Worm (Caenorhabditis elegans) whole organism, L1 larva: ENCODE results near the gene fzr-1.

ENCODE experiments used
- C16A3.4 ChIP-seq: fragments of 150-350 bp; optimal IDR thresholded peaks from 2 replicates; lab custom pipeline; 2014; ENCODE audit warnings: missing biosample characterization, missing genetic modification characterization
- Y116A8C.19 ChIP-seq: sonication (generic microtip); optimal IDR thresholded peaks from 2 replicates; lab custom pipeline; 2016; ENCODE audit warnings: missing compliant biosample characterization, missing genetic modification characterization, borderline replicate concordance
- blmp-1 ChIP-seq: fragments of 150-350 bp; optimal IDR thresholded peaks from 2 replicates; lab custom pipeline; 2014; ENCODE audit warnings: missing biosample characterization, missing genetic modification characterization
- ceh-88 ChIP-seq: fragments of 200-800 bp; sonication (Bioruptor generic); IDR thresholded peaks from 2 replicates; pipeline ENCODE4 v1.3.6; 2022; ENCODE audit warnings: missing genetic modification characterization, missing compliant biosample characterization
- efl-1 ChIP-seq, 4 experiments: fragments of 150-350 bp; optimal IDR thresholded peaks in 3 of 4; peaks in 1 of 4; 1 replicate in 1 of 4; 2 replicates in 3 of 4; lab custom pipeline; 2014; ENCODE audit warnings: missing biosample characterization in 2 of 4, missing genetic modification characterization in 2 of 4, missing genetic modification reagents in 2 of 4
- egl-13 ChIP-seq: sonication (generic microtip); optimal IDR thresholded peaks from 2 replicates; lab custom pipeline; 2016; ENCODE audit warnings: missing genotype, missing genetic modification reagents, missing genetic modification characterization, missing compliant biosample characterization
- egl-27 ChIP-seq, 2 experiments: fragments of 150-350 bp in 1 of 2; sonication (generic microtip); optimal IDR thresholded peaks; 3 replicates each; lab custom pipeline; 2017 to 2018; ENCODE audit warnings: missing biosample characterization in 2 of 2, missing genetic modification characterization in 2 of 2, missing genetic modification reagents in 2 of 2
- elt-2 ChIP-seq: sonication (generic microtip); optimal IDR thresholded peaks from 2 replicates; lab custom pipeline; 2016; ENCODE audit warnings: missing genetic modification characterization, mild to moderate bottlenecking, inconsistent platforms, missing compliant biosample characterization, missing genetic modification reagents
- elt-3 ChIP-seq, 6 experiments: fragments of 150-350 bp in 1 of 6; sonication (generic microtip); optimal IDR thresholded peaks; 2 replicates each; lab custom pipeline; 2017 to 2018; ENCODE audit warnings: missing biosample characterization in 6 of 6, missing genetic modification characterization in 6 of 6, inconsistent platforms in 1 of 6
- fkh-4 ChIP-seq: sonication (generic microtip); optimal IDR thresholded peaks from 2 replicates; lab custom pipeline; 2016; ENCODE audit warnings: missing compliant biosample characterization, missing genetic modification characterization, borderline replicate concordance
- grh-1 ChIP-seq: fragments of 200-800 bp; sonication (Bioruptor generic); IDR thresholded peaks from 2 replicates; pipeline ENCODE4 v1.3.6; 2022; ENCODE audit warnings: missing genetic modification reagents, missing genetic modification characterization, missing compliant biosample characterization
- hlh-17 ChIP-seq: fragments of 200-800 bp; sonication (Bioruptor generic); optimal IDR thresholded peaks from 2 replicates; lab custom pipeline; 2018; ENCODE audit warnings: missing genetic modification characterization, mild to moderate bottlenecking, missing compliant biosample characterization, moderate library complexity, borderline replicate concordance
- lin-13 ChIP-seq: fragments of 150-350 bp; optimal IDR thresholded peaks from 2 replicates; lab custom pipeline; 2014; ENCODE audit warnings: missing biosample characterization, missing genetic modification reagents, missing genetic modification characterization
- lin-14 ChIP-seq: fragments of 200-800 bp; sonication (Bioruptor generic); optimal IDR thresholded peaks from 2 replicates; lab custom pipeline; 2018; ENCODE audit warnings: mild to moderate bottlenecking, missing genetic modification characterization, moderate library complexity, missing compliant biosample characterization
- lin-35 ChIP-seq, 2 experiments: fragments of 150-350 bp; optimal IDR thresholded peaks; 2 replicates each; lab custom pipeline; 2014; ENCODE audit warnings: missing biosample characterization in 2 of 2, missing genetic modification characterization in 2 of 2, missing genetic modification reagents in 2 of 2
- lsy-2 ChIP-seq, 2 experiments: fragments of 150-350 bp; optimal IDR thresholded peaks; 2 replicates each; lab custom pipeline; 2014; ENCODE audit warnings: missing biosample characterization in 2 of 2, missing genetic modification characterization in 2 of 2
- mdl-1 ChIP-seq, 2 experiments: fragments of 150-350 bp; optimal IDR thresholded peaks; 2 replicates each; lab custom pipeline; 2014 to 2017; ENCODE audit warnings: missing biosample characterization in 2 of 2, missing genetic modification characterization in 2 of 2, inconsistent platforms in 1 of 2
- nhr-11 ChIP-seq: fragments of 150-350 bp; optimal IDR thresholded peaks from 2 replicates; lab custom pipeline; 2014; ENCODE audit warnings: missing biosample characterization, missing genetic modification characterization
- nhr-12 ChIP-seq: sonication (generic microtip); optimal IDR thresholded peaks from 2 replicates; lab custom pipeline; 2017; ENCODE audit warnings: missing biosample characterization, missing genetic modification characterization
- nhr-19 ChIP-seq: fragments of 200-800 bp; sonication (Bioruptor generic); conservative IDR thresholded peaks from 2 replicates; pipeline ENCODE4 v1.3.6; 2022; ENCODE audit warnings: missing genetic modification characterization, missing compliant biosample characterization
- nhr-20 ChIP-seq: sonication (generic microtip); optimal IDR thresholded peaks from 2 replicates; lab custom pipeline; 2016; ENCODE audit warnings: mild to moderate bottlenecking, missing genetic modification characterization, missing compliant biosample characterization
- nhr-47 ChIP-seq: sonication (generic microtip); optimal IDR thresholded peaks from 2 replicates; lab custom pipeline; 2016; ENCODE audit warnings: mild to moderate bottlenecking, missing genetic modification characterization, moderate library complexity, missing compliant biosample characterization
- nhr-71 ChIP-seq: sonication (generic microtip); optimal IDR thresholded peaks from 2 replicates; lab custom pipeline; 2016; ENCODE audit warnings: mild to moderate bottlenecking, missing genetic modification characterization, moderate library complexity, missing compliant biosample characterization
- nhr-77 ChIP-seq: fragments of 150-350 bp; optimal IDR thresholded peaks from 2 replicates; lab custom pipeline; 2014; ENCODE audit warnings: missing biosample characterization, missing genetic modification characterization
- nhr-85 ChIP-seq: sonication (generic microtip); peaks from one replicate; lab custom pipeline; 2016; ENCODE audit warnings: missing genetic modification characterization, inconsistent platforms, missing compliant biosample characterization
- nhr-90 ChIP-seq: sonication (generic microtip); optimal IDR thresholded peaks from 2 replicates; lab custom pipeline; 2016; ENCODE audit warnings: mild to moderate bottlenecking, missing genetic modification characterization, missing compliant biosample characterization; ENCODE audit not compliant: poor library complexity
- rnt-1 ChIP-seq: sonication (generic microtip); optimal IDR thresholded peaks from 2 replicates; lab custom pipeline; 2016; ENCODE audit warnings: mild to moderate bottlenecking, missing genetic modification characterization, moderate library complexity, missing compliant biosample characterization
- snu-23 ChIP-seq: sonication (generic microtip); optimal IDR thresholded peaks from 2 replicates; lab custom pipeline; 2016; ENCODE audit warnings: missing genetic modification characterization, missing compliant biosample characterization
- sox-4 ChIP-seq: sonication (generic microtip); optimal IDR thresholded peaks from 2 replicates; lab custom pipeline; 2016; ENCODE audit warnings: missing genetic modification characterization, missing compliant biosample characterization
- tbx-2 ChIP-seq: sonication (generic microtip); optimal IDR thresholded peaks from 2 replicates; lab custom pipeline; 2016; ENCODE audit warnings: missing genetic modification characterization, missing compliant biosample characterization
- unc-130 ChIP-seq: fragments of 150-350 bp; optimal IDR thresholded peaks from 2 replicates; lab custom pipeline; 2017; ENCODE audit warnings: missing biosample characterization, missing genetic modification characterization, inconsistent platforms
- xbp-1 ChIP-seq: sonication (generic microtip); optimal IDR thresholded peaks from 2 replicates; lab custom pipeline; 2016; ENCODE audit warnings: missing genetic modification characterization, missing compliant biosample characterization

The fzr-1 gene

DNA sequence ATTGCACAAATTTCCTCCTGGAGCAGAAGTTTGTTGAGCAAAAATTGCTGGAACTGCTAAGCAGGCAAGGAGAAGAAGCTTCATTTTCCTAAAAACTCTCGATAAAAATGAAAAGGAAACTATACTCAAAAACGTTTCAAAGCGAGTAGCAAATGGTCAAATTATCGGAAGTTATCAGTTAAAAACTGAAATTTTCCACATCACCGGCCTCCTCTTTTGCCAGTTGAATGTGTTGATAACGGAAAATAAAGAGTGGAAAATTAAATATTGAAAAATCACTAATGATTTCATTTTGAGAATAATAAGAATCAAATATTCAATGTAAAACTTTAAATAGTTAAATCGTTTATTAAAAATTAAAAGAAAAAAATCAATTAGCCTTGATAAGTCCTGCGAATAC is 14.6 kb upstream of the fzr-1 start, which contains the start of gene ZK1320.2:
Gene ZK1320.2, minus strand, starts transcription at position 88 of the 400 bp plus-strand sequence.
- TF ChIP-seq xbp-1 = no peak
- TF ChIP-seq elt-2 (tag; lab: Kevin White, UChicago) = peak; percentile 26
- TF ChIP-seq unc-130 (tag; lab: Kevin White, UChicago) = no peak
- no peak for TF ChIP-seq nhr-11 (tag; lab: Kevin White, UChicago)
- TF ChIP-seq, all 84 proteins: peak for 1

DNA sequence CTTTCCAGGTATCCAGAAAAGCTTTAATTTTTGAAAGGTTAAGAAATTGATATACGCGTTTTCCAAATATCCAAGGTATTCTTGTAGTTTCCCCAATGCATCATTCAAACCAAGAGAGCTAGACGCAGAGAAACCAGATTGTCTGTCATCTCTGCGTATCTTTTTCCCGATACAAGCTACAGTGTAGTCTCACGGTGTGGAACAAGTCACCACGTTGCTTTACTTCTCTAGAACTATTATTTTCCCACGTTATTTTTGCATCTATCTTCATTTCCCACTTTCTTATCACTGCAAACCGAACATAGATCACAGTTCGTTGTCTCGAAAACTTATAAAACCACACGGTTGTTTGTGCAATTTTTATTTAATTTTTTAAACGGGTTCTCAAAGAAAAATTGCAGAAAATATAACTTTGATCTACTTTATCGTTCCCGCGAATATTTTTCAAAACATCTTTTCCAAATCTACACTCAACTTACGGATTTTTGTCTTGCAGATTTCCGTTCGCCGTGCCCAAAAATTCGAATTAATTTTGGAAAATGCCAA is 12.0 kb upstream of the fzr-1 start, which contains the start of gene gstk-1:
Gene gstk-1, plus strand, starts transcription at position 496 of the 546 bp plus-strand sequence.
- no peak for TF ChIP-seq fkh-4 (tag; lab: Kevin White, UChicago)
- peak; percentile 57 for TF ChIP-seq nhr-71 (tag; lab: Kevin White, UChicago)
- peak in 1 of 2 experiments; percentile 13 for TF ChIP-seq efl-1 (optimal IDR thresholded peaks at IDR 0.05; lab: Kevin White, UChicago)
- TF ChIP-seq efl-1 (GFP tag; optimal IDR thresholded peaks at IDR 0.05 in 1 of 2; lab: Kevin White, UChicago) = no peak
- TF ChIP-seq nhr-47 (tag; lab: Kevin White, UChicago) = peak; percentile 39
- TF ChIP-seq lin-14 (GFP tag; lab: Kevin White, UChicago) = peak; percentile 10
- TF ChIP-seq nhr-11 (tag; lab: Kevin White, UChicago) = peak; percentile 13
- TF ChIP-seq egl-27 (tag; optimal IDR thresholded peaks at IDR 0.05; lab: Kevin White, UChicago) = no peak
- no peak for TF ChIP-seq nhr-12 (tag; lab: Kevin White, UChicago)
- peak in 1 of 2 experiments; percentile 70 for TF ChIP-seq lin-35 (GFP tag; optimal IDR thresholded peaks at IDR 0.05; lab: Kevin White, UChicago)
- peak; percentile 31; the same call in 1 of the 2 replicates for TF ChIP-seq grh-1 (GFP tag; lab: Robert Waterston, UW)
- no peak for TF ChIP-seq Y116A8C.19 (tag; lab: Kevin White, UChicago)
- peak; percentile 23 for TF ChIP-seq rnt-1 (tag; lab: Kevin White, UChicago)
- TF ChIP-seq mdl-1 (tag; optimal IDR thresholded peaks at IDR 0.05; lab: Kevin White, UChicago) = peak in 1 of 2 experiments; percentile 67
- TF ChIP-seq tbx-2 (tag; lab: Kevin White, UChicago) = peak; percentile 9
- peak; percentile 13 for TF ChIP-seq snu-23 (GFP tag; lab: Kevin White, UChicago)
- 0 out of 2 replicates have a peak, but pooled peaks have one; percentile 13 for TF ChIP-seq nhr-19 (GFP tag; lab: Robert Waterston, UW)
- TF ChIP-seq elt-3 (tag; optimal IDR thresholded peaks at IDR 0.05; lab: Kevin White, UChicago) = peak in 2 of 6 experiments; percentile 44 to 67
- no peak for TF ChIP-seq hlh-17 (GFP tag; lab: Kevin White, UChicago)
- peak; percentile 68 for TF ChIP-seq elt-2 (tag; lab: Kevin White, UChicago)
- TF ChIP-seq nhr-20 (tag; lab: Kevin White, UChicago) = peak; percentile 94
- TF ChIP-seq nhr-85 (tag; lab: Kevin White, UChicago) = peak; percentile 78
- TF ChIP-seq nhr-90 = peak; percentile 61
- TF ChIP-seq sox-4 (tag; lab: Kevin White, UChicago) = no peak
- TF ChIP-seq C16A3.4 (tag; lab: Kevin White, UChicago) = peak; percentile 11
- TF ChIP-seq blmp-1 (tag; lab: Kevin White, UChicago) = peak; percentile 31
- TF ChIP-seq lsy-2 (tag; optimal IDR thresholded peaks at IDR 0.05; lab: Kevin White, UChicago) = peak in 1 of 2 experiments; percentile 2
- TF ChIP-seq, all 84 proteins: peak for 20

DNA sequence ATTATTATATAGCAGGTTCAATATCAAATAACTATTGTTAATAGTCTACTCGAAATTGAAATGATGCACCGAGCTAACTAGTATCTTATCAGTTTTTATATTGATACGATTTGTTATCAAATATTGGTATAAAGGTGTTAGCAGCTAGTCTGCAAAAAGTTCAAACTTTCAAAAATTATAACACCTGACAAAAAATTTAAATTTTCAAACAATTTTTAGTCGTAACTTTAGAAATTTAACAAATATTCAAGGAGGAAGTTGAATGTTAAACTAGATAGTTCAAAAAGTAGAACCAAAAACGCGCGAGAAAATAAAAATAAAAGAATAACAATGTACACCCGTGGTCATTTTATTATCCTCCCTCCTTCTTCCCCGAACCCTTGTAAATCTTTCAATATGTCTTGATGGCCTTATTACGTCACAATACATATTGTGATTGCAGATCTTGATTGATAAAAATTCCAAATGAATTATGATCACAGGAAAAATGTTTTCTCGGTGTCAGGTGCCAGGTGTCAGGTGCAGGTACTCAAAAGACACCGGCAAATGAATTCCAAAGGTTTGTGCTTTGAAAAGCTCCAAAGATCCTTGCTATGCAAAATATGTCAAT is 11.4 kb upstream of the fzr-1 start, which contains the start of gene ZK1307.1:
Gene ZK1307.1, minus strand, starts transcription at position 51 of the 610 bp plus-strand sequence.
- no peak for TF ChIP-seq egl-27 (tag; optimal IDR thresholded peaks at IDR 0.05; lab: Kevin White, UChicago)
- no peak for TF ChIP-seq unc-130 (tag; lab: Kevin White, UChicago)
- peak; percentile 23 for TF ChIP-seq blmp-1 (tag; lab: Kevin White, UChicago)
- no peak for TF ChIP-seq ceh-88 (GFP tag; lab: Robert Waterston, UW)
- TF ChIP-seq elt-2 (tag; lab: Kevin White, UChicago) = peak; percentile 32
- no peak for TF ChIP-seq nhr-77 (tag; lab: Kevin White, UChicago)
- TF ChIP-seq lin-13 (GFP tag; lab: Kevin White, UChicago) = no peak
- TF ChIP-seq sox-4 (tag; lab: Kevin White, UChicago) = no peak
- TF ChIP-seq nhr-71 (tag; lab: Kevin White, UChicago) = no peak
- no peak for TF ChIP-seq lin-35 (GFP tag; optimal IDR thresholded peaks at IDR 0.05; lab: Kevin White, UChicago)
- TF ChIP-seq nhr-19 (GFP tag; lab: Robert Waterston, UW) = no peak
- TF ChIP-seq mdl-1 (tag; optimal IDR thresholded peaks at IDR 0.05; lab: Kevin White, UChicago) = no peak
- TF ChIP-seq fkh-4 (tag; lab: Kevin White, UChicago) = no peak
- TF ChIP-seq egl-13 (tag; lab: Kevin White, UChicago) = no peak
